Worm (Caenorhabditis elegans) whole organism, mixed stage, embryonic: ENCODE results near the gene clec-144.

Experiments used
- M03D4.4 ChIP-seq: sonication (generic microtip); optimal IDR thresholded peaks from 2 replicates; lab custom pipeline; 2017; ENCODE audit warnings: mild to moderate bottlenecking, missing genetic modification characterization, missing compliant biosample characterization
- nhr-76 ChIP-seq: sonication (generic microtip); optimal IDR thresholded peaks from 2 replicates; lab custom pipeline; 2017; ENCODE audit warnings: missing biosample characterization, missing genetic modification characterization
- pha-4 ChIP-seq: fragments of 150-350 bp; optimal IDR thresholded peaks from 2 replicates; lab custom pipeline; 2018; ENCODE audit warnings: missing biosample characterization, missing genetic modification reagents, missing genetic modification characterization
- snpc-4 ChIP-seq: fragments of 150-350 bp; optimal IDR thresholded peaks from 2 replicates; lab custom pipeline; 2014; ENCODE audit warnings: missing biosample characterization, missing genetic modification characterization
- unc-62 ChIP-seq: fragments of 150-350 bp; optimal IDR thresholded peaks from 2 replicates; lab custom pipeline; 2014; ENCODE audit warnings: missing biosample characterization, missing genetic modification reagents, missing genetic modification characterization

ce11 chrII:11819824-11820223 is 12.6 kb downstream of the clec-144 start, which contains the start of gene Y6D1A.2:
- TF ChIP-seq pha-4: no peak
- no peak for TF ChIP-seq M03D4.4 (tag; lab: Kevin White, UChicago)
- no peak for TF ChIP-seq snpc-4 (tag; lab: Kevin White, UChicago)
- no peak for TF ChIP-seq nhr-76 (tag; lab: Kevin White, UChicago)
- TF ChIP-seq unc-62 (GFP tag; lab: Kevin White, UChicago): no peak
